Fruit fly (Drosophila melanogaster): ENCODE results near the gene CG13082.
A peak's percentile ranks its signal among the peaks of the same experiment; 100 is the strongest.

Gene CG13082

DNA sequence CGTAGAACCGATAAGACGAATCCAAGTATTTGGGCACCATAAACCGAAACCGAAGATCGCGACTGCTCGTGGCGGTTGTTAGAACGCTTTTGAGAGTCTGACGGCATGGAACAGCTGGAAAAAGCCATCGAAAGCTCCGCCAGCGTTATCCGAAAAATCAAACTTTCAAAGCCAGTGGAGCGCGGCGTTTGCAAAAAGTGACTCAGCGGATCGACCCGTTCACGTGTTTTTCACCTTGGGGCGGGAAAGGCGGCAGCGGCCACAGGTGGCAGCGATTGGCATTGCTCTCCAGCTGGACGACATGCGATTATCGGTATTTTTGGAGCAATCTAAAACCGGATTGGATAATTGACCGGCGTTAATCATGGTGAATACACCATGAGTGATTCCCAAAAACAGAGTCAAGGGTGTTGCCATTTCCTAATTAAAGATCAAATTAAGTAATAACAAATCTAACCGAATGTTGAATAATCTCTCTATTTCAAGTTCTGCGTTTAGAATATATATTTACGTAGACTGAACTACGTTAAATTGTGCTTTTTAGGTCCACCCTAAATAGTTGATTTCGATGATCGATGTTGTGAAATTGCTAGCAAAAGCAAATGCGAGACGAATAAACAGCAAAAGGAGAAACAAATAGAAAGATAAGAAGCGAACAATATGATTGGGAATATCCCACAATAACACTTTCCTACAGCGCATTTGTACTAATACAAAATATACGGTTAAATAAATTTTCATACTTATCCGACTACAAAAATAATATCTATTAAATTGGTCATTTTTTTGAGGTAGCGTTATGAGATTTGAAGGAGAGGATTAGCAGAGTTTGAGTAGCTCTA lies 8.9 kb downstream of the CG13082 start, which contains the start of gene CG10337 (continued):
- peak; percentile 77 for TF ChIP-seq Meics (GFP tag; optimal IDR thresholded peaks at IDR 0.05)
- no peak for TF ChIP-seq lbe (GFP tag; optimal IDR thresholded peaks at IDR 0.05)
- TF ChIP-seq CG42726 (GFP tag; IDR thresholded peaks at IDR 0.05; ENCODE audit: partially characterized antibody) = no peak
- TF ChIP-seq CG34422 (GFP tag; IDR thresholded peaks at IDR 0.05) = no peak
- TF ChIP-seq Vsx1 (GFP tag; optimal IDR thresholded peaks at IDR 0.05) = peak; percentile 22
- TF ChIP-seq CG1603 (tag; optimal IDR thresholded peaks at IDR 0.05) = peak; percentile 32
- peak; percentile 28 for TF ChIP-seq CG2712 (tag; optimal IDR thresholded peaks at IDR 0.05)
- TF ChIP-seq bbx (GFP tag; IDR thresholded peaks at IDR 0.05; ENCODE audit: partially characterized antibody) = no peak
- TF ChIP-seq nmo (GFP tag; optimal IDR thresholded peaks at IDR 0.05) = peak; percentile 8
- TF ChIP-seq crol (GFP tag; IDR thresholded peaks at IDR 0.05) = no peak
- TF ChIP-seq Gsc (GFP tag; IDR thresholded peaks at IDR 0.05) = no peak
- TF ChIP-seq CG14014 (GFP tag; IDR thresholded peaks at IDR 0.05) = no peak
- no peak for TF ChIP-seq CG8290 (GFP tag; optimal IDR thresholded peaks at IDR 0.05)
- TF ChIP-seq CG8290 (tag; optimal IDR thresholded peaks at IDR 0.05) = peak in 1 of 2 experiments; percentile 77
- TF ChIP-seq CG2120 (GFP tag; optimal IDR thresholded peaks at IDR 0.05) = peak; percentile 70
- TF ChIP-seq Aef1 (GFP tag; IDR thresholded peaks at IDR 0.05) = 0 out of 3 replicates have a peak, but pooled peaks have one; percentile 25
- no peak for TF ChIP-seq Lhr (GFP tag; optimal IDR thresholded peaks at IDR 0.05)
- no peak for TF ChIP-seq zfh2 (GFP tag; optimal IDR thresholded peaks at IDR 0.05)
- TF ChIP-seq CG3995 (GFP tag; optimal IDR thresholded peaks at IDR 0.05) = peak; percentile 83
- no peak for TF ChIP-seq CG12942 (GFP tag; optimal IDR thresholded peaks at IDR 0.05)
- TF ChIP-seq Ssrp (tag; optimal IDR thresholded peaks at IDR 0.05) = no peak
- TF ChIP-seq salm (tag; optimal IDR thresholded peaks at IDR 0.05) = no peak
- no peak for TF ChIP-seq hbn (GFP tag; IDR thresholded peaks at IDR 0.05; ENCODE audit: partially characterized antibody)
- no peak for TF ChIP-seq p53 (GFP tag; optimal IDR thresholded peaks at IDR 0.05)
- peak; percentile 57 for TF ChIP-seq Sox102F (GFP tag; optimal IDR thresholded peaks at IDR 0.05)
- TF ChIP-seq Hr51 (GFP tag; optimal IDR thresholded peaks at IDR 0.05) = peak in 1 of 2 experiments; percentile 73
- TF ChIP-seq Ravus (GFP tag; IDR thresholded peaks at IDR 0.05) = no peak
- peak; percentile 9 for TF ChIP-seq CG4424 (GFP tag; optimal IDR thresholded peaks at IDR 0.05)
- peak; percentile 35 for TF ChIP-seq CG4617 (GFP tag; optimal IDR thresholded peaks at IDR 0.05; ENCODE audit: borderline replicate concordance)
- peak; percentile 39; the same call in 1 of the 3 replicates for TF ChIP-seq CG6175 (GFP tag; IDR thresholded peaks at IDR 0.05)
- peak; percentile 56; the same call in 1 of the 2 replicates for TF ChIP-seq Atf6 (GFP tag; IDR thresholded peaks at IDR 0.05)
- TF ChIP-seq Six4 (GFP tag; optimal IDR thresholded peaks at IDR 0.05) = peak; percentile 18
- TF ChIP-seq CG11247 (GFP tag; IDR thresholded peaks at IDR 0.05) = no peak
- TF ChIP-seq inv (GFP tag; IDR thresholded peaks at IDR 0.05; ENCODE audit: partially characterized antibody) = no peak
- TF ChIP-seq CG12155 (GFP tag; optimal IDR thresholded peaks at IDR 0.05) = peak; percentile 16
- no peak for TF ChIP-seq CG32767 (GFP tag; IDR thresholded peaks at IDR 0.05)
- TF ChIP-seq CG14441 (GFP tag; IDR thresholded peaks at IDR 0.05) = peak; percentile 54; the same call in 1 of the 2 replicates
- peak; percentile 57 for TF ChIP-seq CG9727 (GFP tag; optimal IDR thresholded peaks at IDR 0.05)
- no peak for TF ChIP-seq mld (GFP tag; IDR thresholded peaks at IDR 0.05; ENCODE audit: partially characterized antibody)
- TF ChIP-seq CG9932 (GFP tag; IDR thresholded peaks at IDR 0.05) = peak; percentile 42
- TF ChIP-seq Ets65A (GFP tag) = peak; percentile 25
- TF ChIP-seq sob (GFP tag; IDR thresholded peaks at IDR 0.05) = 0 out of 2 replicates have a peak, but pooled peaks have one; percentile 32
- no peak for TF ChIP-seq her (GFP tag; optimal IDR thresholded peaks at IDR 0.05)
- peak; percentile 34; the same call in 1 of the 2 replicates for TF ChIP-seq CG14667 (GFP tag; IDR thresholded peaks at IDR 0.05)
- peak; percentile 2 for TF ChIP-seq btn (GFP tag; optimal IDR thresholded peaks at IDR 0.05)
- no peak for TF ChIP-seq GATAe (GFP tag; conservative IDR thresholded peaks at IDR 0.05)
- no peak for TF ChIP-seq vnd (GFP tag; IDR thresholded peaks at IDR 0.05; ENCODE audit: partially characterized antibody)
- TF ChIP-seq Dip3 (GFP tag; optimal IDR thresholded peaks at IDR 0.05) = no peak
- no peak for TF ChIP-seq ind (GFP tag; optimal IDR thresholded peaks at IDR 0.05)
